ENCODE assay signal across 1 fruit fly cellular context in genomic region chr3R:30781661-30782120, dm6.
TF ChIP-seq lines count a peak whose summit lies in the region.

No protein-coding gene starts in this region.

TF ChIP-seq in whole organism, embryonic, 481 proteins besides CTCF, POLR2A, EP300 and RAD21 (continued from another document and continues in another):
- TF ChIP-seq tin (GFP tag; optimal IDR thresholded peaks at IDR 0.05; lab: Kevin White, UChicago) (peak; percentile 96), Atf3 (GFP tag; optimal IDR thresholded peaks at IDR 0.05; lab: Kevin White, UChicago) (peak; percentile 86), fd64A (GFP tag; optimal IDR thresholded peaks at IDR 0.05; lab: Kevin White, UChicago) (peak; percentile 71), Hr39 (optimal IDR thresholded peaks at IDR 0.05; lab: Kevin White, UChicago) (no peak), wor (GFP tag; IDR thresholded peaks at IDR 0.05; lab: Robert Waterston, UW) (peak; percentile 88), CG2678 (tag; optimal IDR thresholded peaks at IDR 0.05; lab: Kevin White, UChicago) (peak; percentile 94), Doc3 (GFP tag; IDR thresholded peaks at IDR 0.05; lab: Robert Waterston, UW; ENCODE audit: partially characterized antibody) (no peak), crol (GFP tag; IDR thresholded peaks at IDR 0.05; lab: Robert Waterston, UW) (peak; percentile 53), CG3407 (GFP tag; optimal IDR thresholded peaks at IDR 0.05; lab: Kevin White, UChicago) (peak; percentile 86), Sry-β (GFP tag; optimal IDR thresholded peaks at IDR 0.05; lab: Kevin White, UChicago) (peak; percentile 46), E2f1 (GFP tag; IDR thresholded peaks at IDR 0.05; lab: Robert Waterston, UW) (peak; percentile 96), inv (GFP tag; IDR thresholded peaks at IDR 0.05; lab: Robert Waterston, UW; ENCODE audit: partially characterized antibody) (no peak), Rx (GFP tag; IDR thresholded peaks at IDR 0.05; lab: Robert Waterston, UW) (peak; percentile 89), hkb (optimal IDR thresholded peaks at IDR 0.05; lab: Kevin White, UChicago) (no peak), hkb (GFP tag; IDR thresholded peaks at IDR 0.05; lab: Robert Waterston, UW) (peak; percentile 94), Nf-YA (GFP tag; IDR thresholded peaks at IDR 0.05; lab: Robert Waterston, UW) (peak; percentile 88), nerfin-1 (tag; optimal IDR thresholded peaks at IDR 0.05; lab: Kevin White, UChicago) (peak; percentile 85), CG14441 (GFP tag; IDR thresholded peaks at IDR 0.05; lab: Robert Waterston, UW) (peak; percentile 95), CG8281 (tag; optimal IDR thresholded peaks at IDR 0.05; lab: Kevin White, UChicago) (no peak), pho (GFP tag; optimal IDR thresholded peaks at IDR 0.05; lab: Kevin White, UChicago) (peak; percentile 89), Dll (GFP tag; IDR thresholded peaks at IDR 0.05; lab: Robert Waterston, UW; ENCODE audit: partially characterized antibody) (0 out of 4 replicates have a peak, but pooled peaks have one; percentile 18), B-H2 (GFP tag; optimal IDR thresholded peaks at IDR 0.05; lab: Kevin White, UChicago) (peak; percentile 78), CG32767 (GFP tag; IDR thresholded peaks at IDR 0.05; lab: Robert Waterston, UW) (peak; percentile 91), CG9932 (GFP tag; IDR thresholded peaks at IDR 0.05; lab: Robert Waterston, UW) (peak; percentile 79), CG31441 (GFP tag; IDR thresholded peaks at IDR 0.05; lab: Robert Waterston, UW) (peak; percentile 89), CG7963 (GFP tag; IDR thresholded peaks at IDR 0.05; lab: Robert Waterston, UW; ENCODE audit: partially characterized antibody) (no peak), Rfx (GFP tag; IDR thresholded peaks at IDR 0.05; lab: Robert Waterston, UW) (peak; percentile 96), sob (GFP tag; IDR thresholded peaks at IDR 0.05; lab: Robert Waterston, UW) (peak; percentile 96), CG10366 (GFP tag; IDR thresholded peaks at IDR 0.05; lab: Robert Waterston, UW) (peak; percentile 93), hb (GFP tag; IDR thresholded peaks at IDR 0.05; lab: Robert Waterston, UW; ENCODE audit: partially characterized antibody) (no peak), mld (GFP tag; IDR thresholded peaks at IDR 0.05; lab: Robert Waterston, UW; ENCODE audit: partially characterized antibody) (no peak), CG8944 (GFP tag; optimal IDR thresholded peaks at IDR 0.05; lab: Kevin White, UChicago) (peak; percentile 94), hth (optimal IDR thresholded peaks at IDR 0.05; lab: Kevin White, UChicago) (no peak), tx (GFP tag; optimal IDR thresholded peaks at IDR 0.05; lab: Kevin White, UChicago) (peak; percentile 90), eve (GFP tag; optimal IDR thresholded peaks at IDR 0.05; lab: Kevin White, UChicago) (peak; percentile 94), CG13123 (GFP tag; optimal IDR thresholded peaks at IDR 0.05; lab: Kevin White, UChicago) (peak; percentile 87), CG34376 (GFP tag; optimal IDR thresholded peaks at IDR 0.05; lab: Kevin White, UChicago) (peak; percentile 87), pb (GFP tag; optimal IDR thresholded peaks at IDR 0.05; lab: Kevin White, UChicago) (peak; percentile 89), CG16813 (GFP tag; IDR thresholded peaks at IDR 0.05; lab: Robert Waterston, UW; ENCODE audit: partially characterized antibody) (no peak), CG4360 (GFP tag; IDR thresholded peaks at IDR 0.05; lab: Robert Waterston, UW) (peak; percentile 68; the same call in 1 of the 2 replicates), Ets97D (GFP tag; optimal IDR thresholded peaks at IDR 0.05; lab: Kevin White, UChicago) (peak; percentile 72), CG11696 (GFP tag; IDR thresholded peaks at IDR 0.05; lab: Robert Waterston, UW) (peak; percentile 82), CoRest (tag; optimal IDR thresholded peaks at IDR 0.05; lab: Kevin White, UChicago) (peak; percentile 96), dimm (GFP tag; IDR thresholded peaks at IDR 0.05; lab: Robert Waterston, UW) (no peak; the same call in 1 of the 2 replicates), Xbp1 (GFP tag; optimal IDR thresholded peaks at IDR 0.05; lab: Kevin White, UChicago) (peak; percentile 95), CG4854 (GFP tag; optimal IDR thresholded peaks at IDR 0.05; lab: Kevin White, UChicago) (peak; percentile 88), CG17912 (GFP tag; optimal IDR thresholded peaks at IDR 0.05; lab: Kevin White, UChicago) (no peak), psq (GFP tag; optimal IDR thresholded peaks at IDR 0.05; lab: Kevin White, UChicago) (peak; percentile 81), Gug (GFP tag; IDR thresholded peaks at IDR 0.05; lab: Robert Waterston, UW) (peak; percentile 95), tna (GFP tag; IDR thresholded peaks at IDR 0.05; lab: Robert Waterston, UW; ENCODE audit: partially characterized antibody) (no peak), gem (tag; optimal IDR thresholded peaks at IDR 0.05; lab: Kevin White, UChicago) (peak; percentile 96), peb (GFP tag; IDR thresholded peaks at IDR 0.05; lab: Robert Waterston, UW) (peak; percentile 93), CkIIα-i1 (GFP tag; IDR thresholded peaks at IDR 0.05; lab: Robert Waterston, UW) (peak; percentile 70), sug (tag; optimal IDR thresholded peaks at IDR 0.05; lab: Kevin White, UChicago) (peak; percentile 95), CG14965 (GFP tag; optimal IDR thresholded peaks at IDR 0.05; lab: Kevin White, UChicago; ENCODE audit: borderline replicate concordance) (peak; percentile 71), CG8478 (optimal IDR thresholded peaks at IDR 0.05; lab: Kevin White, UChicago) (peak; percentile 87), Ssrp (tag; optimal IDR thresholded peaks at IDR 0.05; lab: Kevin White, UChicago) (peak; percentile 91), Eip74EF (GFP tag; optimal IDR thresholded peaks at IDR 0.05; lab: Kevin White, UChicago) (peak in 1 of 2 experiments; percentile 76), seq (GFP tag; IDR thresholded peaks at IDR 0.05; lab: Robert Waterston, UW) (peak; percentile 93), CG17359 (tag; optimal IDR thresholded peaks at IDR 0.05; lab: Kevin White, UChicago) (peak; percentile 92), HLH54F (GFP tag; optimal IDR thresholded peaks at IDR 0.05; lab: Kevin White, UChicago) (peak; percentile 94), CG4730 (GFP tag; IDR thresholded peaks at IDR 0.05; lab: Robert Waterston, UW) (peak; percentile 91), phol (tag; optimal IDR thresholded peaks at IDR 0.05; lab: Kevin White, UChicago) (peak; percentile 94), Fer2 (tag; optimal IDR thresholded peaks at IDR 0.05; lab: Kevin White, UChicago) (peak; percentile 84), Bteb2 (GFP tag; optimal IDR thresholded peaks at IDR 0.05; lab: Kevin White, UChicago) (peak; percentile 93), CG6654 (GFP tag; optimal IDR thresholded peaks at IDR 0.05; lab: Kevin White, UChicago) (peak; percentile 73), CG13424 (tag; optimal IDR thresholded peaks at IDR 0.05; lab: Kevin White, UChicago) (peak; percentile 95), CG10462 (GFP tag; optimal IDR thresholded peaks at IDR 0.05; lab: Kevin White, UChicago) (peak; percentile 87), sens-2 (GFP tag; IDR thresholded peaks at IDR 0.05; lab: Robert Waterston, UW) (peak; percentile 50; the same call in 1 of the 2 replicates), gt (GFP tag; IDR thresholded peaks at IDR 0.05; lab: Robert Waterston, UW) (peak; percentile 91), CG14050 (GFP tag; IDR thresholded peaks at IDR 0.05; lab: Robert Waterston, UW) (peak; percentile 89), cad (GFP tag; optimal IDR thresholded peaks at IDR 0.05; lab: Kevin White, UChicago) (peak; percentile 68), CG4820 (GFP tag; optimal IDR thresholded peaks at IDR 0.05; lab: Kevin White, UChicago) (peak; percentile 96), trh (GFP tag; optimal IDR thresholded peaks at IDR 0.05; lab: Kevin White, UChicago) (peak; percentile 72), Hand (GFP tag; optimal IDR thresholded peaks at IDR 0.05; lab: Kevin White, UChicago) (peak; percentile 83), Oli (tag; optimal IDR thresholded peaks at IDR 0.05; lab: Kevin White, UChicago) (peak; percentile 93), CG9215 (GFP tag; IDR thresholded peaks at IDR 0.05; lab: Robert Waterston, UW) (peak; percentile 91), CG16815 (GFP tag; optimal IDR thresholded peaks at IDR 0.05; lab: Kevin White, UChicago) (peak; percentile 95), gce (GFP tag; IDR thresholded peaks at IDR 0.05; lab: Robert Waterston, UW) (peak; percentile 91), so (GFP tag; IDR thresholded peaks at IDR 0.05; lab: Robert Waterston, UW) (peak; percentile 82; the same call in 2 of the 3 replicates), Fer1 (GFP tag; optimal IDR thresholded peaks at IDR 0.05; lab: Kevin White, UChicago) (peak; percentile 92), CG11723 (GFP tag; optimal IDR thresholded peaks at IDR 0.05; lab: Kevin White, UChicago) (peak; percentile 66), CG10321 (GFP tag; IDR thresholded peaks at IDR 0.05; lab: Robert Waterston, UW) (peak; percentile 98), HLH4C (GFP tag; IDR thresholded peaks at IDR 0.05; lab: Robert Waterston, UW; ENCODE audit: partially characterized antibody) (no peak), her (GFP tag; optimal IDR thresholded peaks at IDR 0.05; lab: Kevin White, UChicago) (peak; percentile 93), Awh (GFP tag; IDR thresholded peaks at IDR 0.05; lab: Robert Waterston, UW) (peak; percentile 88), D19B (GFP tag; optimal IDR thresholded peaks at IDR 0.05; lab: Kevin White, UChicago) (peak; percentile 76), maf-S (GFP tag; optimal IDR thresholded peaks at IDR 0.05; lab: Kevin White, UChicago) (peak; percentile 92), pnt (GFP tag; optimal IDR thresholded peaks at IDR 0.05; lab: Kevin White, UChicago) (peak; percentile 96), CG10431 (GFP tag; optimal IDR thresholded peaks at IDR 0.05; lab: Kevin White, UChicago) (peak; percentile 75), ind (GFP tag; optimal IDR thresholded peaks at IDR 0.05; lab: Kevin White, UChicago) (peak; percentile 94), Bgb (GFP tag; IDR thresholded peaks at IDR 0.05; lab: Robert Waterston, UW; ENCODE audit: partially characterized antibody) (no peak), BtbVII (GFP tag; optimal IDR thresholded peaks at IDR 0.05; lab: Kevin White, UChicago) (peak; percentile 86), CG7987 (GFP tag; optimal IDR thresholded peaks at IDR 0.05; lab: Kevin White, UChicago) (peak; percentile 73), CG9727 (GFP tag; optimal IDR thresholded peaks at IDR 0.05; lab: Kevin White, UChicago) (peak; percentile 96), mirr (GFP tag; optimal IDR thresholded peaks at IDR 0.05; lab: Kevin White, UChicago) (peak; percentile 72), NC2α (GFP tag; optimal IDR thresholded peaks at IDR 0.05; lab: Kevin White, UChicago) (peak; percentile 94), slbo (GFP tag; IDR thresholded peaks at IDR 0.05; lab: Robert Waterston, UW) (peak; percentile 97), CG10979 (tag; optimal IDR thresholded peaks at IDR 0.05; lab: Kevin White, UChicago) (peak; percentile 94), Lim3 (GFP tag; IDR thresholded peaks at IDR 0.05; lab: Robert Waterston, UW) (no peak), ttk (GFP tag; IDR thresholded peaks at IDR 0.05; lab: Robert Waterston, UW) (peak; percentile 91), Tbp (GFP tag; optimal IDR thresholded peaks at IDR 0.05; lab: Kevin White, UChicago) (no peak), Hmr (GFP tag; optimal IDR thresholded peaks at IDR 0.05; lab: Kevin White, UChicago) (peak; percentile 89), CG17186 (GFP tag; optimal IDR thresholded peaks at IDR 0.05; lab: Kevin White, UChicago) (peak; percentile 53), Hey (tag; optimal IDR thresholded peaks at IDR 0.05; lab: Kevin White, UChicago) (peak; percentile 62), luna (GFP tag; optimal IDR thresholded peaks at IDR 0.05; lab: Kevin White, UChicago) (peak; percentile 87), CG11398 (GFP tag; optimal IDR thresholded peaks at IDR 0.05; lab: Kevin White, UChicago) (peak; percentile 92), ham (GFP tag; IDR thresholded peaks at IDR 0.05; lab: Robert Waterston, UW) (peak; percentile 80; the same call in 1 of the 2 replicates), sisA (GFP tag; IDR thresholded peaks at IDR 0.05; lab: Robert Waterston, UW) (peak; percentile 94), CG8924 (tag; optimal IDR thresholded peaks at IDR 0.05; lab: Kevin White, UChicago) (peak; percentile 95), CG6765 (GFP tag; optimal IDR thresholded peaks at IDR 0.05; lab: Kevin White, UChicago) (peak; percentile 66), CG10565 (GFP tag; optimal IDR thresholded peaks at IDR 0.05; lab: Kevin White, UChicago) (peak; percentile 86), toy (GFP tag; IDR thresholded peaks at IDR 0.05; lab: Robert Waterston, UW) (peak; percentile 83), NfI (GFP tag; optimal IDR thresholded peaks at IDR 0.05; lab: Kevin White, UChicago) (peak; percentile 89), Oaz (GFP tag; IDR thresholded peaks at IDR 0.05; lab: Robert Waterston, UW) (peak; percentile 57), CG11247 (GFP tag; IDR thresholded peaks at IDR 0.05; lab: Robert Waterston, UW) (peak; percentile 95), da (GFP tag; optimal IDR thresholded peaks at IDR 0.05; lab: Kevin White, UChicago) (peak; percentile 84), Dad (GFP tag; optimal IDR thresholded peaks at IDR 0.05; lab: Kevin White, UChicago) (peak; percentile 93), tup (GFP tag; optimal IDR thresholded peaks at IDR 0.05; lab: Kevin White, UChicago) (peak; percentile 5), kni (GFP tag; optimal IDR thresholded peaks at IDR 0.05; lab: Kevin White, UChicago) (peak; percentile 76), Atf-2 (GFP tag; optimal IDR thresholded peaks at IDR 0.05; lab: Kevin White, UChicago) (peak; percentile 91), BEAF-32 (GFP tag; optimal IDR thresholded peaks at IDR 0.05; lab: Kevin White, UChicago) (no peak), MESR4 (GFP tag; optimal IDR thresholded peaks at IDR 0.05; lab: Kevin White, UChicago) (peak; percentile 36), MBD-R2 (GFP tag; IDR thresholded peaks at IDR 0.05; lab: Robert Waterston, UW) (peak; percentile 88; the same call in 1 of the 2 replicates), CG14667 (GFP tag; IDR thresholded peaks at IDR 0.05; lab: Robert Waterston, UW) (peak; percentile 95), cg (GFP tag; optimal IDR thresholded peaks at IDR 0.05; lab: Kevin White, UChicago) (peak; percentile 96), Nf-YB (GFP tag; optimal IDR thresholded peaks at IDR 0.05; lab: Kevin White, UChicago) (peak; percentile 95), CG17568 (GFP tag; optimal IDR thresholded peaks at IDR 0.05; lab: Kevin White, UChicago) (peak; percentile 77), sd (tag; optimal IDR thresholded peaks at IDR 0.05; lab: Kevin White, UChicago) (peak; percentile 49), CG3065 (GFP tag; optimal IDR thresholded peaks at IDR 0.05; lab: Kevin White, UChicago) (peak; percentile 78)
